Fruit fly (Drosophila melanogaster) whole organism, embryonic: ENCODE data around the gene CG31076.

ENCODE experiments used
- Bteb2 ChIP-seq: fragments of 200-800 bp; sonication (Bioruptor generic); optimal IDR thresholded peaks from 2 replicates; lab custom pipeline; 2016; ENCODE audit warnings: missing biosample characterization, missing genetic modification characterization
- CG10274 ChIP-seq: fragments of 200-800 bp; sonication (Bioruptor generic); optimal IDR thresholded peaks from 3 replicates; lab custom pipeline; 2017; ENCODE audit warnings: missing biosample characterization, mild to moderate bottlenecking, missing genetic modification characterization
- CG11560 ChIP-seq: fragments of 200-800 bp; sonication (Bioruptor generic); IDR thresholded peaks from 3 replicates; pipeline ENCODE4 v1.3.6; 2022; ENCODE audit warnings: missing biosample characterization, missing genetic modification characterization
- CG12071 ChIP-seq: fragments of 200-800 bp; sonication (Bioruptor generic); optimal IDR thresholded peaks from 3 replicates; lab custom pipeline; 2018; ENCODE audit warnings: missing biosample characterization, mild to moderate bottlenecking, missing genetic modification characterization
- CG14441 ChIP-seq: fragments of 200-800 bp; sonication (Bioruptor generic); IDR thresholded peaks from 2 replicates; pipeline ENCODE4 v1.3.6; 2022; ENCODE audit warnings: missing biosample characterization, missing genetic modification characterization
- CG14860 ChIP-seq: fragments of 200-800 bp; sonication (Bioruptor generic); IDR thresholded peaks from 3 replicates; pipeline ENCODE4 v1.3.6; 2022; ENCODE audit warnings: missing biosample characterization, missing genetic modification characterization; ENCODE audit not compliant: partially characterized antibody
- CG15601 ChIP-seq: fragments of 200-800 bp; sonication (Bioruptor generic); optimal IDR thresholded peaks from 3 replicates; lab custom pipeline; 2019; ENCODE audit warnings: missing biosample characterization, mild to moderate bottlenecking, missing genetic modification characterization, moderate library complexity
- CG1792 ChIP-seq: fragments of 200-800 bp; sonication (Bioruptor generic); optimal IDR thresholded peaks from 2 replicates; lab custom pipeline; 2016; ENCODE audit warnings: missing biosample characterization, missing genetic modification characterization
- CG2202 ChIP-seq: fragments of 200-800 bp; sonication (Bioruptor generic); optimal IDR thresholded peaks from 2 replicates; lab custom pipeline; 2018; ENCODE audit warnings: missing biosample characterization, mild to moderate bottlenecking, missing genetic modification characterization
- CG30020 ChIP-seq: fragments of 200-800 bp; optimal IDR thresholded peaks from 2 replicates; lab custom pipeline; 2019; ENCODE audit warnings: missing biosample characterization, mild to moderate bottlenecking, missing genetic modification characterization, moderate library complexity
- CG31388 ChIP-seq: fragments of 200-800 bp; sonication (Bioruptor generic); optimal IDR thresholded peaks from 2 replicates; lab custom pipeline; 2016; ENCODE audit warnings: missing biosample characterization, missing genetic modification characterization
- CG33557 ChIP-seq: fragments of 200-800 bp; sonication (Bioruptor generic); optimal IDR thresholded peaks from 2 replicates; lab custom pipeline; 2019; ENCODE audit warnings: missing biosample characterization, mild to moderate bottlenecking, missing genetic modification characterization, moderate library complexity
- CG3838 ChIP-seq: fragments of 200-800 bp; sonication (Bioruptor generic); optimal IDR thresholded peaks from 3 replicates; lab custom pipeline; 2016; ENCODE audit warnings: missing biosample characterization, missing genetic modification characterization
- CG3995 ChIP-seq: fragments of 200-800 bp; sonication (Bioruptor generic); optimal IDR thresholded peaks from 3 replicates; lab custom pipeline; 2016; ENCODE audit warnings: missing biosample characterization, missing genetic modification characterization
- CG4730 ChIP-seq: fragments of 200-800 bp; sonication (Bioruptor generic); IDR thresholded peaks from 2 replicates; pipeline ENCODE4 v1.3.6; 2022; ENCODE audit warnings: missing biosample characterization, missing genetic modification characterization
- CG4820 ChIP-seq: fragments of 200-800 bp; sonication (Bioruptor generic); optimal IDR thresholded peaks from 3 replicates; lab custom pipeline; 2016; ENCODE audit warnings: missing biosample characterization, missing genetic modification characterization
- CG5245 ChIP-seq: fragments of 200-800 bp; sonication (Bioruptor generic); optimal IDR thresholded peaks from 3 replicates; lab custom pipeline; 2016; ENCODE audit warnings: missing biosample characterization, missing genetic modification characterization
- CG7271 ChIP-seq: fragments of 200-800 bp; sonication (Bioruptor generic); optimal IDR thresholded peaks from 2 replicates; lab custom pipeline; 2018; ENCODE audit warnings: missing biosample characterization, mild to moderate bottlenecking, missing genetic modification characterization, moderate library complexity
- CG8290 ChIP-seq, 3 experiments: fragments of 200-800 bp; sonication (Bioruptor generic); optimal IDR thresholded peaks; 2 replicates each; lab custom pipeline; 2016 to 2019; ENCODE audit warnings: missing biosample characterization in 3 of 3, missing genetic modification characterization in 3 of 3, mild to moderate bottlenecking in 2 of 3, moderate library complexity in 1 of 3
- CoRest ChIP-seq: fragments of 200-800 bp; sonication (Bioruptor generic); optimal IDR thresholded peaks from 3 replicates; lab custom pipeline; 2018; ENCODE audit warnings: missing biosample characterization, mild to moderate bottlenecking, missing genetic modification characterization, moderate library complexity
- GATAe ChIP-seq: fragments of 200-800 bp; sonication (Bioruptor generic); conservative IDR thresholded peaks from 2 replicates; pipeline ENCODE4 v1.3.6; 2022; ENCODE audit warnings: missing biosample characterization, missing genetic modification characterization
- Hr51 ChIP-seq, 2 experiments: fragments of 200-800 bp; sonication (Bioruptor generic); optimal IDR thresholded peaks; 2 replicates in 1 of 2; 3 replicates in 1 of 2; lab custom pipeline; 2016 to 2018; ENCODE audit warnings: missing biosample characterization in 2 of 2, missing genetic modification characterization in 2 of 2, mild to moderate bottlenecking in 1 of 2, moderate library complexity in 1 of 2
- Myb ChIP-seq: fragments of 200-800 bp; sonication (Bioruptor generic); optimal IDR thresholded peaks from 2 replicates; lab custom pipeline; 2016; ENCODE audit warnings: missing biosample characterization, missing genetic modification characterization
- NC2α ChIP-seq: fragments of 200-800 bp; sonication (Bioruptor generic); optimal IDR thresholded peaks from 2 replicates; lab custom pipeline; 2016; ENCODE audit warnings: missing biosample characterization, missing genetic modification characterization
- Pdp1 ChIP-seq, 2 experiments: fragments of 200-800 bp; sonication (Bioruptor generic); optimal IDR thresholded peaks; 3 replicates each; lab custom pipeline; 2016; ENCODE audit warnings: missing biosample characterization in 2 of 2, missing genetic modification characterization in 2 of 2, mild to moderate bottlenecking in 1 of 2, moderate library complexity in 1 of 2
- abd-A ChIP-seq: fragments of 200-800 bp; sonication (Bioruptor generic); optimal IDR thresholded peaks from 3 replicates; lab custom pipeline; 2019; ENCODE audit warnings: missing biosample characterization, mild to moderate bottlenecking, missing genetic modification characterization, moderate library complexity
- ap ChIP-seq: fragments of 200-800 bp; sonication (Bioruptor generic); IDR thresholded peaks from 2 replicates; pipeline ENCODE4 v1.3.6; 2022; ENCODE audit warnings: missing biosample characterization, missing genetic modification characterization
- bowl ChIP-seq: fragments of 200-800 bp; sonication (Bioruptor generic); IDR thresholded peaks from 2 replicates; pipeline ENCODE4 v1.3.6; 2022; ENCODE audit warnings: missing biosample characterization, missing genetic modification characterization
- chinmo ChIP-seq: fragments of 200-800 bp; sonication (Bioruptor generic); IDR thresholded peaks from 4 replicates; pipeline ENCODE4 v1.3.6; 2022; ENCODE audit warnings: missing biosample characterization, missing genetic modification characterization; ENCODE audit not compliant: partially characterized antibody
- dan ChIP-seq: fragments of 200-800 bp; sonication (Bioruptor generic); IDR thresholded peaks from 2 replicates; pipeline ENCODE4 v1.3.6; 2022; ENCODE audit warnings: missing biosample characterization, missing genetic modification characterization
- dati ChIP-seq: fragments of 200-800 bp; sonication (Bioruptor generic); IDR thresholded peaks from 2 replicates; pipeline ENCODE4 v1.3.6; 2022; ENCODE audit warnings: missing biosample characterization, missing genetic modification characterization
- exex ChIP-seq: fragments of 200-800 bp; sonication (Bioruptor generic); optimal IDR thresholded peaks from 4 replicates; lab custom pipeline; 2018; ENCODE audit warnings: missing biosample characterization, mild to moderate bottlenecking, missing genetic modification characterization, moderate library complexity
- jigr1 ChIP-seq: fragments of 200-800 bp; sonication (Bioruptor generic); IDR thresholded peaks from 3 replicates; pipeline ENCODE4 v1.3.6; 2022; ENCODE audit warnings: missing biosample characterization, missing genetic modification characterization
- mirr ChIP-seq: fragments of 200-800 bp; sonication (Bioruptor generic); optimal IDR thresholded peaks from 3 replicates; lab custom pipeline; 2018; ENCODE audit warnings: missing biosample characterization, mild to moderate bottlenecking, missing genetic modification characterization
- pzg ChIP-seq: fragments of 200-800 bp; sonication (Bioruptor generic); optimal IDR thresholded peaks from 3 replicates; lab custom pipeline; 2018; ENCODE audit warnings: missing biosample characterization, mild to moderate bottlenecking, missing genetic modification characterization, moderate library complexity
- sc ChIP-seq, 3 experiments: fragments of >200 bp in 2 of 3; fragments of 200-800 bp in 1 of 3; sonication (Bioruptor generic) in 1 of 3; optimal IDR thresholded peaks; 2 replicates in 2 of 3; 3 replicates in 1 of 3; lab custom pipeline; 2017; ENCODE audit warnings: mild to moderate bottlenecking in 1 of 3, missing biosample characterization in 1 of 3, missing genetic modification characterization in 1 of 3, missing genetic modification reagents in 1 of 3
- sens ChIP-seq: fragments of 200-800 bp; sonication (Bioruptor generic); peaks from one replicate; lab custom pipeline; 2016; ENCODE audit warnings: missing biosample characterization, missing genetic modification characterization
- sim ChIP-seq: fragments of 200-800 bp; sonication (Bioruptor generic); IDR thresholded peaks from 2 replicates; pipeline ENCODE4 v1.3.6; 2022; ENCODE audit warnings: missing biosample characterization, missing genetic modification characterization
- tin ChIP-seq: fragments of 200-800 bp; sonication (Bioruptor generic); optimal IDR thresholded peaks from 3 replicates; lab custom pipeline; 2016; ENCODE audit warnings: missing biosample characterization, missing genetic modification characterization
- trem ChIP-seq: fragments of 200-800 bp; optimal IDR thresholded peaks from 3 replicates; lab custom pipeline; 2019; ENCODE audit warnings: missing biosample characterization, mild to moderate bottlenecking, missing genetic modification characterization, moderate library complexity
- unpg ChIP-seq: fragments of 200-800 bp; sonication (Bioruptor generic); optimal IDR thresholded peaks from 3 replicates; lab custom pipeline; 2018; ENCODE audit warnings: missing biosample characterization, mild to moderate bottlenecking, missing genetic modification characterization, moderate library complexity
- wek ChIP-seq: fragments of 200-800 bp; sonication (Bioruptor generic); optimal IDR thresholded peaks from 3 replicates; lab custom pipeline; 2018; ENCODE audit warnings: missing biosample characterization, mild to moderate bottlenecking, missing genetic modification characterization, moderate library complexity
- wor ChIP-seq: fragments of 200-800 bp; sonication (Bioruptor generic); IDR thresholded peaks from 2 replicates; pipeline ENCODE4 v1.3.6; 2022; ENCODE audit warnings: missing biosample characterization, missing genetic modification characterization
- zfh1 ChIP-seq: fragments of 200-800 bp; sonication (Bioruptor generic); IDR thresholded peaks from 3 replicates; pipeline ENCODE4 v1.3.6; 2022; ENCODE audit warnings: missing biosample characterization, missing genetic modification characterization

The CG31076 gene

DNA sequence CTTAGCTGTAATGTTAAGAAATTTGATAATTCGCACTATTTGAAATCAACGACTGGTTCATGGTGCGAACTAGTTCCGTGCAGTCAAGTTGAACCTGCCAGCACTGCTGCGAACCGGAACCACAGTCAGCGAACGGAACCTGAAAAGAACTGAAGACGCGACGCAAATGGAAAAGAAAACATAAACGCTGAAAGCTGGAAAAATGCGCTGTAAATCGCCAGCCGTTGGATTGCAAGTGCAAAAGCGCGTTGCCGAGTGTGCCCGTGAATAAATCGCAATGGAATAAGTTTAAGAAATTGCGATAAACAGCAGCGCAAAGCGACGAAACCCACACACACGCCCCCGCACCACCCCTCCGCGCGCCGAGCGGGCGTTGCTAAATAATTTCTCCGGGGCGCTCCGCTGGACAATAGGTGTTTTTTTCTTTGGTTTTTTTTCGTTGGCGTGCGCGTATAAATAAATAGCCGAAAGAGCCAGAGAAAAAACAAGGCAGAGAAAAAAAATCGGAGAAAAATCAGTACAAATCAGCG is 22.8 kb downstream of the CG31076 start, which contains the start of gene CG5521 (continued):
- TF ChIP-seq CG8290 (GFP tag; optimal IDR thresholded peaks at IDR 0.05; lab: Kevin White, UChicago), result no peak
- TF ChIP-seq CG8290 (tag; optimal IDR thresholded peaks at IDR 0.05; lab: Kevin White, UChicago), result peak in 1 of 2 experiments; percentile 32
- no peak for TF ChIP-seq CG4730
- TF ChIP-seq pzg (GFP tag; lab: Kevin White, UChicago), result peak; percentile 47
- TF ChIP-seq CG15601 (tag; lab: Kevin White, UChicago), result peak; percentile 14
- TF ChIP-seq sens (GFP tag; lab: Kevin White, UChicago), result peak; percentile 67
- peak; percentile 88 for TF ChIP-seq Myb (GFP tag; lab: Kevin White, UChicago)

dm6 chr3R:26966385-26966784 is 23.3 kb downstream of the CG31076 start, which contains the start of gene Gr97a:
Gene Gr97a (minus strand): TSS chr3R:26966485.
- TF ChIP-seq zfh1 (0 out of 3 replicates have a peak, but pooled peaks have one; percentile 4), CG14441 (GFP tag; lab: Robert Waterston, UW) (0 out of 2 replicates have a peak, but pooled peaks have one; percentile 11), CG3995 (GFP tag; lab: Kevin White, UChicago) (peak; percentile 50), CG11560 (tag; lab: Robert Waterston, UW) (no peak)

dm6 chr3R:26964452-26965133 is 25.1 kb downstream of the CG31076 start, which contains the start of gene Tsp97E:
Gene Tsp97E (minus strand): TSS chr3R:26964817.
- TF ChIP-seq CG4820 (GFP tag; lab: Kevin White, UChicago) (no peak), wek (GFP tag; lab: Kevin White, UChicago) (no peak), CG7271 (tag; lab: Kevin White, UChicago) (no peak), NC2α (GFP tag; lab: Kevin White, UChicago) (no peak), CG10274 (GFP tag; lab: Kevin White, UChicago) (no peak), CG3838 (no peak), CG12071 (GFP tag; lab: Kevin White, UChicago) (no peak), jigr1 (GFP tag; lab: Robert Waterston, UW) (no peak), CoRest (tag; lab: Kevin White, UChicago) (peak; percentile 46), GATAe (no peak), unpg (GFP tag; lab: Kevin White, UChicago) (no peak), bowl (no peak), sc (optimal IDR thresholded peaks at IDR 0.05; lab: Kevin White, UChicago) (no peak), sc (GFP tag; optimal IDR thresholded peaks at IDR 0.05; lab: Kevin White, UChicago) (no peak), CG14860 (GFP tag; lab: Robert Waterston, UW) (peak; percentile 85), CG8290 (GFP tag; optimal IDR thresholded peaks at IDR 0.05; lab: Kevin White, UChicago) (no peak), CG8290 (tag; optimal IDR thresholded peaks at IDR 0.05; lab: Kevin White, UChicago) (peak in 1 of 2 experiments; percentile 5), exex (tag; lab: Kevin White, UChicago) (no peak), CG5245 (GFP tag; lab: Kevin White, UChicago) (no peak), dan (GFP tag; lab: Robert Waterston, UW) (no peak), CG30020 (tag; lab: Kevin White, UChicago) (peak; percentile 22), CG1792 (GFP tag; lab: Kevin White, UChicago) (no peak), mirr (GFP tag; lab: Kevin White, UChicago) (no peak), trem (tag; lab: Kevin White, UChicago) (peak; percentile 64), CG2202 (tag; lab: Kevin White, UChicago) (no peak), sim (GFP tag; lab: Robert Waterston, UW) (no peak), Hr51 (GFP tag; optimal IDR thresholded peaks at IDR 0.05; lab: Kevin White, UChicago) (no peak), Bteb2 (no peak), CG33557 (GFP tag; lab: Kevin White, UChicago) (peak; percentile 68), CG31388 (GFP tag; lab: Kevin White, UChicago) (no peak), abd-A (tag; lab: Kevin White, UChicago) (no peak), tin (GFP tag; lab: Kevin White, UChicago) (no peak), chinmo (GFP tag; lab: Robert Waterston, UW) (peak; percentile 78; the same call in 1 of the 4 replicates), Pdp1 (GFP tag; optimal IDR thresholded peaks at IDR 0.05; lab: Kevin White, UChicago) (peak in 1 of 2 experiments; percentile 35), ap (GFP tag; lab: Robert Waterston, UW) (no peak), wor (GFP tag; lab: Robert Waterston, UW) (no peak), dati (GFP tag; lab: Robert Waterston, UW) (no peak)
